Fruit fly (Drosophila melanogaster): ENCODE measurements around the gene mRpS31.

mRpS31 gene

DNA sequence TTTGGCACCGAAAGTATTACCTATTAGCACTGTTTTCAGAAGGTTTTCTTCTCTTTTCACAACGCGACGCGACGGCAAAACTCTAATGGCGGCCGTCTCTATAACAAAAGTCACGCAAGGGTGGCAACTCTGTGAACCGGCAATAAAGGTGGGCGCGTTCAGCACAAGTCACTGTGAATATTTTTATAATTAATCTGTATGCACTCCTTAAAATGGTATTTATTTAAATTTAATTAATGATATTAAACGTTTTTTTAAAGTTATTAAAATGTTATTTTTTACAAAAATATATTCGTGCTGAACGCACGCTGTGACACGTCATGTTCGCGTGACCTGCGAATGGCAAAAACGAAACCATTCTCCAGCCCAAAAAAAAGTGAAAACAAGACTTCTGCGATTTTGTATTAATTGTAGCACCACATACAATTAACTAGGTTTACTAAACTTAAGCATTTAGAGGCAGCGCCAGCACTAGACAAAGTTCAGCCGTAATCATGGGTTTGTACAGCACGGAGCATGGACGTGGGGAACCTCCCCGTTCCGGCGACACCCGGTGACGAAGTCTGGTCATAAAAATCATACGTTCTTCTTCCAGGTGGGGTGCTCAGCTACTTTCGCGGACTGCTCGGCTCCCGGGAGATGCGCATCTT lies 22.1 kb upstream of the mRpS31 start, which contains the start of the genes brm and Arl1:
Gene brm (minus strand): TSS at position 87 of the 650 bp plus-strand sequence.
Gene Arl1 (plus strand): TSS at position 353 of the 650 bp plus-strand sequence.
- TF ChIP-seq CTCF (optimal IDR thresholded peaks at IDR 0.05), result no peak
- TF ChIP-seq CG8478 (optimal IDR thresholded peaks at IDR 0.05), result no peak

DNA sequence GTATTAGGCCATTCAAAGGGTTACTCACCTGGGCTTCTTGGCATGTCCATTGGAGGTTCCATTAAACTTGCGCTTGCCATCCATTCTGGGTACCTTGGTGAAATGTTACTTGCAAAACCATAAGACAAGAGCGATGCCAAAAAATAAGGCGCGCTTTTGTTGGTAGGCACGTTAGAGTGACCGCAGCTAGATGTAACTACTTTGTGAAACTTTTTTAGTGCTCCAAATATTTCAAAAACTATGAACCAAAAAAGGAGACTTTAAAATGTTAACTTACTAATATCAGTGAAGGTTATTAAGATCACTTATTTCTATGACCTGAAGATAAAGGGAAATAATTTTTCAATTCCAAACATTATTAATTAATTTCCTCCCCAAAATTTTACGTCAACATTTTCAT lies 17.4 kb upstream of the mRpS31 start, which contains the start of gene PolD1:
Gene PolD1 (minus strand): TSS at position 181 of the 400 bp plus-strand sequence.
- TF ChIP-seq CTCF (optimal IDR thresholded peaks at IDR 0.05) (no peak), CG8478 (optimal IDR thresholded peaks at IDR 0.05) (no peak)

DNA sequence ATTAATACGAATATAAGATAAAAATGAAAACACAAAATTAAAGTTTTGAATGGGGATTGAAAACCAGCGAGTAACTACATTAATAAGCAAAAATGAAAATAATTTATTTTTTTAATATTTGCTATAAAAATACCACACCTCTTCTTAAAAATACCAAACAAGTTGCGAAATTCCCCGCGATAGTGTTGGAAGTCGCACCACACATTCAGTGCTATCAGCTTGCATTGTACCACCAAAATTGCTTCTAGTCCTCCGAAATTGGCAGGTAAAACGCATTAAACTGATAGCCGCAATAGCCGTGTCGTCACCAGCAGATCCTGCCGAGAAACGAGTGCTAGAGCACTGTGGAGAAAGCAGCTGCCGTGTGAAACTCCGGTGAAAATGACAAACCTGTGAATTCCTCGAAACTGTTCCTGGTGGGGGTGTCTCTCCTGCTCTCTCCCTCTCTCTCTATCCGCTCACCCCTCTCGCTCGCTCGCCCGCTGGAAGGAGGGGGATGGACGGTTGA lies 16.9 kb upstream of the mRpS31 start, which contains the start of gene Hip14:
Gene Hip14 (plus strand): TSS at position 198 of the 508 bp plus-strand sequence.
- no peak for TF ChIP-seq CG8478 (optimal IDR thresholded peaks at IDR 0.05)
- TF ChIP-seq CTCF (optimal IDR thresholded peaks at IDR 0.05), result peak in 1 of 2 experiments; percentile 32

DNA sequence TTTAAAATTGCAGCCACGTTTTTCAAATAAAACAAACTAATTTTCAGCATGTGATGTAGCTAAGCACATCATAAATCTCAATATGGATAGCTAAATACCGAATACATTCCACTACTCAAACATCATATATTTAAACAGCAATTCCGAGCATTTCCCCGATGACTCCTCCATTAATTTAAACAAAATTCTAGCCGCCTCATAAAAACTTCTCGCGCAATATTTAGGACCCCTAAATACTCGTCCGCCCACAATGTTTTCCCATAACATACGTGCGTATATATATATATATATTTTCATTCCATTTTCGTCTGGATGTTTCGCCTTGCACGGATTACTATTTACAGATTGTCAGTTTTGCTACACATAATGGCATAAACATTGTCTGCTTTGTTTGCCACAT lies 9.0 kb upstream of the mRpS31 start:
- no peak for TF ChIP-seq CG8478 (optimal IDR thresholded peaks at IDR 0.05)
- no peak for TF ChIP-seq CTCF (optimal IDR thresholded peaks at IDR 0.05)

DNA sequence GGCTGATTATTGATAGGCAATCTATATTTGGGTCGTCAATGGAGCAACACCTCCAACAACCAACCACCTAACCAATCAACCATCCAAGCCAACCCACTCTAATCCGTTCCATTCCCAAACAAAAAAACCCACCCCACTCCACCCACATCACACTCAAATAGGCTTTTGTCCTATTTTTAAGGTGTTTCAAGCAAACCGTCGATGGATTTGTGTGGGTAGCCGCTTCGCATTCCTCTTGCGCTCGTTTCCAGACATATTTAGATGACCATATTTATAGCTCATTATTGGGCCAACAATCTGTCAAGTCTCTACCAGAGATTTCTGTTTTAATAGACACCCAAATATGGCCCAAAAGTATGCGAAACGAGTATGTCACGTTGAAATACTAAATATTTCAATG lies 6.8 kb upstream of the mRpS31 start:
- TF ChIP-seq CTCF (optimal IDR thresholded peaks at IDR 0.05), result no peak
- TF ChIP-seq CG8478 (optimal IDR thresholded peaks at IDR 0.05), result no peak

DNA sequence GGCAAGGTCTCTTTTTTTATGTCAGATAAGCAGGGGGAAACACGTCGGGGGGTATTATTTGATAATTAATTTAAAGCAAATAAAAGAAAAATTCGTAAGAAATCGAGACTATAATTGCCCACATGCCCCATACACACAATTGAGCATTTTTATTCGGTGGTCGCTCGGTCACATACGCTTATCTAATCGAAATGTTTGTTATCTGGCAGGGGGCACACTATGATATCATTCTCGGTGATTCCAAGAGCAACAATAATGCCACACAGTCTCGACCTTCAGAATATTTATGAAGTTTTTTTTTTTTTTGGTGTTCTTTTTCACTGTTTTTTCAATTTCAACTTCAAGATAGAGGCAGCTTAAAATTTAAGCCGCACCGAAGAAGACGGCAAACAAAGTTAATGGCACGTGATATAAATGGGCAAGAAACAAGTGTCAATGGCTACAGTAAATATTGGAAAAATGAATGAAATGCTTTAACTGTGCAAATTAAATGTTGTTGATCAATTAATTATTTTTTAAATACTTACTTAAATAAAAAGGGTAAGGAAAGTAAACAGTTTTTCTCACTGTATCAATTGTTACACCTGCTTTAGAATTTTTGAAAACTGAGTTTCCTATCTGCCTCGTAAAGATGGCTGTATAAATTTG lies 5.5 kb upstream of the mRpS31 start:
- no peak for TF ChIP-seq CTCF (optimal IDR thresholded peaks at IDR 0.05)
- no peak for TF ChIP-seq CG8478 (optimal IDR thresholded peaks at IDR 0.05)

DNA sequence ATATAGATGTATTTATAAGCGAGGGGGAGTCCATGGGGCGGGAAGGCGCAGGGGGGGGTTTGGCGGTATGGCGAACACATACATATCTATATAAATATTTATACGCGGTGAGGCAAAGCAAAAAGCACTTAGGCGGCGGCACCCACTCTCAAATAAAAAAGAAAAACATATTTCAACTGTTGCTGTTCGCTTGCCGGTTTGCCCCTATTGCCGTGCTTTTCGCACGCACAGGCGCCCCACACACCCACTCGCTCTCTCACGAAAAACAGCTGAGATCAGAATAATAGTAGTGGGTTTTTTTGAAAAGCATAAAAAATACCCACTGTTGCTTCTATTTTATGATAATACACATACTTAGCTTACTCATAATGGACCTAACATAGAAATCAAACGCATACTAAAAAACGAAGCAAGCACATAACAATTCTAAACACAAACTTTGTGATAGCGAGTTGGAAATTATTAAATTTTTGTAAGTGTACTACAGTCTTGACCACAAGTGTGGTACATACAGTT lies 3.8 kb upstream of the mRpS31 start:
- TF ChIP-seq CTCF (optimal IDR thresholded peaks at IDR 0.05) (no peak), CG8478 (optimal IDR thresholded peaks at IDR 0.05) (no peak)

DNA sequence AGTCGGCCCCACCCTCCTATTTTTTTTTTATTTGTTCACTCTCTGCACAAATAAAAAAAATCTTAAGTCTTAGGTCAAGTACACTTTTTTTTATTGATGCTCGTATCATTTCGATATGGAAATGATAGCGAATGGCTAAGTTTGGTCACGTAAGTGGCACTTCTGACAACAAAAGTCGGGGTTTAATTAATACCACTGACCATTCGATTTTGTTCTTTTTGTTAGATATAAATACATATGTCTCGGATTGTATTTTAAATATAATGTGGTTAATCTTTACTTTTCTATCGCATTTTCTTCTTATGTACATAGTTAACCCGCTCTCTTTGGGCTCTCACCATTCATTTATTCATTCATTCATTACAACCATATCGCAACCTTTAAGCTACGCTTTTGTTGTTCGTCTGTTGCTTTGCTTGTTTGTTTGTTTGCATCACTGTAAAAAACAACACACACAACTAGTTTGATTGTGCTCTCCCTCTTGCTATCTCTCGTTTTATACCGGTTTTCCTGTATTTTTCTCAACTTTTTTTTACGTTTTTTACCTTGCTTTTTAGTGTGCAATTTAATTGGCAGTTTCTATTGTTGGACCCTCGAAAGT lies 2.8 kb upstream of the mRpS31 start:
- TF ChIP-seq CG8478 (optimal IDR thresholded peaks at IDR 0.05), result no peak

DNA sequence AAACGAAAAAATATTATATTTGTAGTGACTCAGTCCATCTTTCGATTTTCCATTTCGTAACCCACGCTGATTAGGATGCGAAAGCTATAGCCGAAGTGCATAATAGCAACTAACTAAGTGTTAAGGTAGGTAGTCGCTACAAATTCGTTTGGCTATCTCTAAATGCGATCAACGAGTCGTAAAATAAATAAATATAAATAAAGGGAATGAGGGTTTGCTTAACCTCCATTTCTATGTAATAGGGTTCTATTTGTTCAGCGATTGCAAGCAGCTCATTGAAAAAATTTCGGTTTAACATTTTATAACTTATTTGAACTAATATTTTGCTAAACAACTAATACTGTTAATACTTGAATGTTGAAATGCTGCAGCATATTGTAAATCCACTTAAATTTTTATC lies 5.2 kb downstream of the mRpS31 start:
- TF ChIP-seq CTCF (optimal IDR thresholded peaks at IDR 0.05) (no peak), CG8478 (optimal IDR thresholded peaks at IDR 0.05) (no peak)

DNA sequence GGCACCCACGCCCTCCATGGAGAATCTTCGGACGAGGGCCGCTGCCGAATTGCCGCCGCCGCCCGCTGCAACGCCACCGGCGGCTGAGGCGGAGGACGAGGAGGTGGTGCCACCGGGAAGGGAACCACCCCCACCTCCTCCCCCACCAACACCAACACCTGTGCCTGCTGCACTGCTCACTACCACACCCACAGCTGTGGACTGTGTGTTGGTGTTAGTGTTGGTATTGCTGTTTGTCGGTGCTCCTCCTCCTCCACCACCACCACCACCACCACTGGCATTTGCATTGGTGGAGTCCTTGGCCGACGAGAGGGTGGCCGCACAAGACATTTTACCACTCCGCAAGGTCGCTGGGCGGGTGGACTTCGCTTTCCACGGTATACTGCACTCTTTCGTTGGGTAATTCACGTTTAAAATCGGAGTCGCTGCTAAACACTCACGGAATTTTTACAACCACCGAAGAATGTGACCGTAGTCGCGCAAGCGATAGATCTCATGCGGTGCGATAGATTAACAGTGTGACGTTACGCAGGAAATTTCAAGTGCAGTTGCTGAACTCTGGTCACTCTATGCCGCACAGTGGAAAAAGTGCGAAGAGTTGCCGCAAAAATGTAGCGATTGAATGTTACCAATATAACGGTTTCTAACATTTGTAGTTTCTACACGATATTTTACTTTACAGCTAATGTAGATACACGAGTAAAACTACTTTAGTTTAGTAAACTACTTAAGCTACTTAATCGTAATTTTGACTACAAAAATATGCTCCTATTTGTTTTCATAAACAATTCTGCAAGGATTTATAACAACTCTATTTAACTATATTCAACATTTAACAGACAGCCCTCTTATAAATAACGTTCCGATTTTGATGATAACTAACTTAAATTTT lies 6.6 kb downstream of the mRpS31 start, which contains the start of gene mib1:
Gene mib1 (minus strand): TSS at position 494 of the 892 bp plus-strand sequence.
- TF ChIP-seq CTCF (optimal IDR thresholded peaks at IDR 0.05) (peak; percentile 55), CG8478 (optimal IDR thresholded peaks at IDR 0.05) (no peak)

DNA sequence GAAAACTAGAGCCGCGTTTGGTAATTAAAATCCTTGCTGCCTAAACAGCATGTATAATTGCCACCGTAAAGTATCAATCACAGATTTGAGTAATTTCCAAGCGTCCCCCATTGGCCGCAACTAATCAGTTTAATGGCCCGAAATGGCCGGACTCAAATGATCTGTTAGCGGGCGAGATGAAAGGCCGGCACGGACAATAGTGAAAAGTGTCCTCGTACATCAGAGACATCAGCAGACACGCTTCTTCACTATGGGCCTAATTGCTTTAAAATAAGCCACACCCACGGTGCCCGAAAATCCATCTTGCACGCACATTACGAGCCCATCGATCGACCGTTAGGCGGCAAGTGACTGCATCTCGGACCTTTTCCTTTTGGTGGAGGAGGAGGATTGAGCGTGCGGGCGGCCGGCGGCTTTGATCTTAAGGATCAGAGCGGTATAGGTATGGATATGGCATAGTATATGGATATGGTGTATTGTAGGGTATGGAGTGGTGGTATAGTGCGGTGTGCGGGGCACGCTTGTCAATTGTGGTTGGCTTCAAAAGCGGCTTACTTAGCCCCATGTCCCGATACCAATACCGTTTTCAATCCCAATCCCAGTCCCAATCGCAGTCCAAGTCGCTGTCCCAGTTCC lies 7.4 kb downstream of the mRpS31 start:
- TF ChIP-seq CTCF (optimal IDR thresholded peaks at IDR 0.05) (no peak), CG8478 (optimal IDR thresholded peaks at IDR 0.05) (no peak)

DNA sequence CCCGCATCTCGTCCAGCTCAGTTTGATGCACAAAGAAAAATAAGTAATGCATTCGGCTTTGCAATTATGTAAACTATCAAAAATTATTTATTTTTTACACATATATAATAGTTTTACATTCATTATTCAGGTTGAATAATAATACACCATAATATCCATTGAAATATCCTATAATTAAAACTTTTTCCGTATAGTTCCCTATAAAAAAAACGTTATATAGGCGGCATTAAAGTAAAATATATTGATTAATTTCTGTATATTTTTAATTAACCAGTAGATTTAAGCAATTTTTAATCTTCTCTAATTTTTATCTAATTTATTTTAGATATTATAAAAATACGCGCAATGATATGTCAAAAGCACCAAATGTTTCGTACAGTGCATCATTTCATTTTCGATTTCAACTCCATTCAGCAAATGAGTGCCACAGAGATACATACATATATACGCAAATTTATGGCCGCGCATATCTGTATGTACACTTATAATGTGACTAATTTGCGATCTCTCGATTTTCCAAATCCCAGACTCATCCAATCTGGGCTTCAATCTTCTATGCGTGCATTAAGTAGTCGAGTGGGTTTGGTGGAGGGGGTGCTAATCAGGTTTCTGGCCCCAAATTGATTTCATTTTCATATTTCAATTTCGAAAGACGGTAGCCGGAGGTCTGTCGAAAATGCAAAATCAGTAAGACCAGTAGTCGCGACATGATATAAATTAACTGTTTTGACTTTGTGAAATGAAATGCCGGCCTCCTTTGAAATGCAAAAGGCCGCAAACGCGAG lies 8.4 kb downstream of the mRpS31 start:
- TF ChIP-seq CTCF (optimal IDR thresholded peaks at IDR 0.05), result no peak
- TF ChIP-seq CG8478 (optimal IDR thresholded peaks at IDR 0.05), result no peak

DNA sequence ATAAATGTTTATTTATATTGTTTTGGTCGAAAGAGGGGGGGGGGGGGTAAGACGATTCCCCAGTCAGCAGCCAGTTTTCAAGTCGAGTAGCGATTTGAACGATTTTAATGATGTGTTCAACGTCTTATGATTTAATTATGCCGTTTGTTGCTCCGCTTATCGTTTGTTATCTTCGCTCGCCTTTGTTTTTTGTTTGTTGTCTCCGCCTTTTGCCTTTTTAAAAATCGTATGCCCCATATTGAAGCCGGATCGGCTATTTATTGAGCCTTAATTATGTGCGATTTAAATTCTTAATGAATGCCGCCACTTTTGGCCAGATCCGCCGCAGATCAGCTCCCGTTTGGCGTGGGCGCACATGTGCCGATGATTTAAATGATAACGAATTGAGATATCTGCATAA lies 9.5 kb downstream of the mRpS31 start:
- TF ChIP-seq CG8478 (optimal IDR thresholded peaks at IDR 0.05) (no peak), CTCF (optimal IDR thresholded peaks at IDR 0.05) (no peak)
